Fruit fly (Drosophila melanogaster): ENCODE results near the gene CG43145.

Gene CG43145

DNA sequence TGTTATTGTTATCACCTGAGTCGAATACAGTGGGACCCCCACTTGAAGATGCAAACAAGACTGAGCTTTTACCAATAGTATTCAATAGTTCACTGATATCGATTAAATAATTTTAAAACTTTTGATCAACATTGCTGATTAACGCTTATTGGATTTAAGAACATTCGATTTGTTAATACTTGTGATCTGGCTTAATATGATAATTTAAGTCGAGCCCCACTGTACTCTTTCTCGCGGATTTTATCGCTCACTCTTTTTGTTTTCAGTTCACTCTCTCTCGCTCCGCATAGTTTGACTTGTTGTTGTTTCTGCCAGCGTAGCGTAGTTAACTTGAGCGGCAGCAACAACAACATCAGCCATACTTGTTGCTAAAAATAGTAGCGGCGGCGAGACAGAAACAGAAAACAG lies 45.9 kb upstream of the CG43145 start (continued):
- peak; percentile 98 for TF ChIP-seq Ets96B (tag; optimal IDR thresholded peaks at IDR 0.05)
- TF ChIP-seq CG7368 (GFP tag; optimal IDR thresholded peaks at IDR 0.05): peak; percentile 99
- peak; percentile 98 for TF ChIP-seq CG16779 (tag; optimal IDR thresholded peaks at IDR 0.05)
- peak; percentile 97 to 98 for TF ChIP-seq salr (GFP tag; optimal IDR thresholded peaks at IDR 0.05)
- peak; percentile 99 for TF ChIP-seq CG11762 (GFP tag; optimal IDR thresholded peaks at IDR 0.05; ENCODE audit: insufficient read depth)
- TF ChIP-seq Eip75B (GFP tag; optimal IDR thresholded peaks at IDR 0.05): peak; percentile 99
- TF ChIP-seq cyc (GFP tag; optimal IDR thresholded peaks at IDR 0.05): peak; percentile 99
- peak; percentile 99 for TF ChIP-seq vri (GFP tag; optimal IDR thresholded peaks at IDR 0.05)
- peak; percentile 98 for TF ChIP-seq Gug (GFP tag; IDR thresholded peaks at IDR 0.05)
- peak; percentile 98 for TF ChIP-seq CG11902 (GFP tag; optimal IDR thresholded peaks at IDR 0.05)
- TF ChIP-seq ss (GFP tag; optimal IDR thresholded peaks at IDR 0.05): peak; percentile 97 to 98
- TF ChIP-seq CG8632 (GFP tag; optimal IDR thresholded peaks at IDR 0.05): peak; percentile 99
- peak; percentile 99 for TF ChIP-seq CG6163 (GFP tag; IDR thresholded peaks at IDR 0.05)
- peak; percentile 99 for TF ChIP-seq Smox (GFP tag; optimal IDR thresholded peaks at IDR 0.05)
- TF ChIP-seq Eip78C (GFP tag): peak; percentile 100
- peak; percentile 99 for TF ChIP-seq topi (GFP tag; optimal IDR thresholded peaks at IDR 0.05)
- peak; percentile 99 for TF ChIP-seq Hr4 (GFP tag; optimal IDR thresholded peaks at IDR 0.05)
- peak; percentile 97 for TF ChIP-seq dsx (GFP tag; optimal IDR thresholded peaks at IDR 0.05; ENCODE audit: poor library complexity, severe bottlenecking)
- TF ChIP-seq CG32006 (GFP tag; optimal IDR thresholded peaks at IDR 0.05): peak; percentile 99
- TF ChIP-seq CG6276 (GFP tag; optimal IDR thresholded peaks at IDR 0.05): peak; percentile 99

DNA sequence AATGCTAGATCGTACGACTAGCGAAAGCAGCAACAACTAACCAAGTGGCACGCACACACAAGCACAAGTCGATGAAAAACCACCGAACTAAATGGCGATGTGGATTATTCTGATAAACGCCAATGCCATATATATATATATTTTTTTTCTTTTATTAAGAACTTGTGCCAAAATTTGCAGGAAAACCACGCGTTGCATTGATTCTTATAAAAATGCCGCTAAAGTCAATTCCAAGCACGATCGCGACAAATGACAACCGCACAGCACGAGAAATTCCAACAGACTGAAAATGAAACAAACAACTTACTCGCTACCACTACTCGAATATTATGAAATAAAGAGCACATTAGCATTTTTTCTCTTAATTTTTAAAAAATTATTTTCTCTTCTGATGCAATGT lies 45.0 kb upstream of the CG43145 start, which contains the start of gene for:
for (minus strand) TSS at position 287 of the 400 bp plus-strand sequence.
- TF ChIP-seq CG6792 (GFP tag; optimal IDR thresholded peaks at IDR 0.05): no peak
- peak; percentile 21 for TF ChIP-seq fkh (GFP tag; optimal IDR thresholded peaks at IDR 0.05)
- no peak for TF ChIP-seq achi (GFP tag; optimal IDR thresholded peaks at IDR 0.05)
- TF ChIP-seq CG8119 (GFP tag; IDR thresholded peaks at IDR 0.05): 0 out of 3 replicates have a peak, but pooled peaks have one; percentile 2
- TF ChIP-seq Eip78C (GFP tag): peak; percentile 14
- TF ChIP-seq Blimp-1 (GFP tag; optimal IDR thresholded peaks at IDR 0.05): no peak
- TF ChIP-seq Ets96B (tag; optimal IDR thresholded peaks at IDR 0.05): no peak
- TF ChIP-seq CG15336 (GFP tag; IDR thresholded peaks at IDR 0.05): no peak
- TF ChIP-seq vri (GFP tag; optimal IDR thresholded peaks at IDR 0.05): peak; percentile 24
- peak; percentile 26 for TF ChIP-seq CG6276 (GFP tag; optimal IDR thresholded peaks at IDR 0.05)
- no peak for TF ChIP-seq acj6 (GFP tag; optimal IDR thresholded peaks at IDR 0.05)
- TF ChIP-seq Eip75B (GFP tag; optimal IDR thresholded peaks at IDR 0.05): no peak
- TF ChIP-seq Smox (GFP tag; optimal IDR thresholded peaks at IDR 0.05): no peak
- TF ChIP-seq CG8319 (GFP tag; optimal IDR thresholded peaks at IDR 0.05): no peak
- no peak for TF ChIP-seq CG10669 (GFP tag; optimal IDR thresholded peaks at IDR 0.05)
- TF ChIP-seq fd59A (GFP tag; optimal IDR thresholded peaks at IDR 0.05): no peak

DNA sequence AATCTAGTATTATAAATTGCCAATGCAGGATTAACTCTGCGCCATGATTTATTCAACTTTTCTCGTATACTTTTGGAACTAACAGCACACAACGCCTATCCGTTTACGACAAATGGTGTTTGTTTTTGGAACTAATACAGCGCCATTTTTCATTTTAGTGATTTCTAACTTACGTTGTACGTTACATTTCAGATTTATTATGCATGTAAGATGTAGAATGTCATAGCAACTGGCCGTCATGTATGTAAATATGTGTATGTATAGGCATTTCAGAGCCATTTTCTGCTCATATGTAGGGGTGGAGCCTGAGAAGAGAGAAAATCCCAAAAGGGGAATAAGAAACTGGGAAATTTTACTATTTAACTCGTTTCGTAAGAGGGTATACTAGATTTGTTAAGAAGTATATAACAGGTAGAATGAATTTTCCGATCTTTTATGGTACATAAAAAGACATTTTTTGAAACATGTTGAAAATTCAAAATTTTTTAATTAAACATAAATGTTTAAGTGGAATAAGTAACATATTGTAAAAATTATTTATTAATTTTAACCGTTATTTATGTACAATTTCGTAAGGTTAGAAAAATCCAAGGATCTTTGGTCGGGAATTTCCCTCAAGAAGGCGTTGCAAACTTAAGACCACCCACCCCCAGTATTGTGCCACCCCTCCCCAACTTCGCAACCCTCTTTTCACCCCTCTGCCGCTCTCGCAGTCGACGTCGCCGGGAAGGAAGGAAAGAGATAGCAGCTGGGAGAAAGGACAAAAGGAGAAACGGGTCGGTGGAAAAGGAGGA lies 44.1 kb upstream of the CG43145 start:
- peak; percentile 53 for TF ChIP-seq Hr39 (GFP tag; optimal IDR thresholded peaks at IDR 0.05)
- peak; percentile 18 for TF ChIP-seq topi (GFP tag; optimal IDR thresholded peaks at IDR 0.05)
- no peak for TF ChIP-seq vri (GFP tag; optimal IDR thresholded peaks at IDR 0.05)
- TF ChIP-seq CG3032 (tag; optimal IDR thresholded peaks at IDR 0.05): peak; percentile 28
- TF ChIP-seq CG1621 (tag; optimal IDR thresholded peaks at IDR 0.05): no peak
- no peak for TF ChIP-seq pdm3 (GFP tag; optimal IDR thresholded peaks at IDR 0.05)
- peak; percentile 60 for TF ChIP-seq CG15336 (GFP tag; IDR thresholded peaks at IDR 0.05)
- no peak for TF ChIP-seq CG6792 (GFP tag; optimal IDR thresholded peaks at IDR 0.05)
- TF ChIP-seq fd85E (GFP tag; optimal IDR thresholded peaks at IDR 0.05): no peak
- TF ChIP-seq Hr4 (GFP tag; optimal IDR thresholded peaks at IDR 0.05): peak; percentile 33
- TF ChIP-seq CG6276 (GFP tag; optimal IDR thresholded peaks at IDR 0.05): no peak
- 0 out of 3 replicates have a peak, but pooled peaks have one; percentile 17 for TF ChIP-seq CG6163 (GFP tag; IDR thresholded peaks at IDR 0.05)
- TF ChIP-seq Eip78C (GFP tag): peak; percentile 60
- TF ChIP-seq CG6808 (GFP tag; optimal IDR thresholded peaks at IDR 0.05): no peak
- TF ChIP-seq CG4318 (GFP tag; optimal IDR thresholded peaks at IDR 0.05): peak; percentile 0
- TF ChIP-seq acj6 (GFP tag; optimal IDR thresholded peaks at IDR 0.05): peak; percentile 16
- TF ChIP-seq CG8632 (GFP tag; optimal IDR thresholded peaks at IDR 0.05): no peak
- TF ChIP-seq fkh (GFP tag; optimal IDR thresholded peaks at IDR 0.05): peak; percentile 52
- TF ChIP-seq CG31627 (GFP tag; optimal IDR thresholded peaks at IDR 0.05): peak; percentile 59
- peak; percentile 34 for TF ChIP-seq lz (GFP tag; optimal IDR thresholded peaks at IDR 0.05)
- no peak for TF ChIP-seq net (GFP tag; optimal IDR thresholded peaks at IDR 0.05)
- peak; percentile 18 for TF ChIP-seq OdsH (GFP tag; optimal IDR thresholded peaks at IDR 0.05)
- no peak for TF ChIP-seq CG8319 (GFP tag; optimal IDR thresholded peaks at IDR 0.05)
- TF ChIP-seq achi (GFP tag; optimal IDR thresholded peaks at IDR 0.05): peak; percentile 13
- TF ChIP-seq Eip75B (GFP tag; optimal IDR thresholded peaks at IDR 0.05): no peak
- TF ChIP-seq CG32006 (GFP tag; optimal IDR thresholded peaks at IDR 0.05): peak; percentile 62
- no peak for TF ChIP-seq Eip93F (GFP tag; optimal IDR thresholded peaks at IDR 0.05)
- TF ChIP-seq Ets21C (GFP tag; optimal IDR thresholded peaks at IDR 0.05): peak; percentile 1
- TF ChIP-seq Ets96B (tag; optimal IDR thresholded peaks at IDR 0.05): peak; percentile 22
